Worm (Caenorhabditis elegans) whole organism, young adult: ENCODE results near the gene K06H7.7.

Experiments
- B0261.1 ChIP-seq: sonication (generic microtip); optimal IDR thresholded peaks from 2 replicates; lab custom pipeline; 2016; ENCODE audit warnings: mild to moderate bottlenecking, missing genetic modification characterization, moderate library complexity, missing compliant biosample characterization
- F33H1.4 ChIP-seq: fragments of 200-800 bp; sonication (Bioruptor generic); IDR thresholded peaks from 2 replicates; pipeline ENCODE4 v1.3.6; 2022; ENCODE audit warnings: missing genetic modification reagents, missing genetic modification characterization, missing compliant biosample characterization
- F37B4.10 ChIP-seq: fragments of 200-800 bp; sonication (Bioruptor generic); IDR thresholded peaks from 2 replicates; pipeline ENCODE4 v1.3.6; 2022; ENCODE audit warnings: missing genetic modification characterization, missing compliant biosample characterization
- F52B5.7 ChIP-seq: sonication (generic microtip); optimal IDR thresholded peaks from 2 replicates; lab custom pipeline; 2016; ENCODE audit warnings: mild to moderate bottlenecking, missing genetic modification characterization, missing compliant biosample characterization
- F57C9.4 ChIP-seq: sonication (generic microtip); optimal IDR thresholded peaks from 2 replicates; lab custom pipeline; 2017; ENCODE audit warnings: mild to moderate bottlenecking, missing genetic modification characterization, missing compliant biosample characterization
- K11D2.4 ChIP-seq: fragments of 200-800 bp; sonication (Bioruptor generic); IDR thresholded peaks from 2 replicates; pipeline ENCODE4 v1.3.6; 2022; ENCODE audit warnings: missing genetic modification reagents, missing genetic modification characterization, missing compliant biosample characterization
- T07F8.4 ChIP-seq: sonication (generic microtip); optimal IDR thresholded peaks from 2 replicates; lab custom pipeline; 2016; ENCODE audit warnings: mild to moderate bottlenecking, missing genetic modification characterization, moderate library complexity, missing compliant biosample characterization
- Y53G8AR.9 ChIP-seq: fragments of 200-800 bp; sonication (Bioruptor generic); conservative IDR thresholded peaks from 2 replicates; pipeline ENCODE4 v1.3.6; 2022; ENCODE audit warnings: missing genetic modification reagents, missing genetic modification characterization, missing compliant biosample characterization
- Y56A3A.18 ChIP-seq: fragments of 200-800 bp; sonication (Bioruptor generic); IDR thresholded peaks from 2 replicates; pipeline ENCODE4 v1.3.6; 2022; ENCODE audit warnings: missing genetic modification reagents, missing genetic modification characterization, missing compliant biosample characterization
- Y67H2A.10 ChIP-seq: fragments of 200-800 bp; sonication (Bioruptor generic); conservative IDR thresholded peaks from 2 replicates; pipeline ENCODE4 v1.3.6; 2022; ENCODE audit warnings: missing genetic modification reagents, missing genetic modification characterization, missing compliant biosample characterization
- Y79H2A.3 ChIP-seq: fragments of 200-800 bp; sonication (Bioruptor generic); conservative IDR thresholded peaks from 2 replicates; pipeline ENCODE4 v1.3.6; 2022; ENCODE audit warnings: missing genetic modification reagents, missing genetic modification characterization, missing compliant biosample characterization
- ama-1 ChIP-seq, 3 experiments: fragments of 150-350 bp in 1 of 3; sonication (generic microtip) in 2 of 3; optimal IDR thresholded peaks; 2 replicates each; lab custom pipeline; 2014 to 2018; ENCODE audit warnings: missing biosample characterization in 2 of 3, missing genetic modification characterization in 2 of 3, missing genetic modification reagents in 2 of 3
- aptf-2 ChIP-seq: fragments of 200-800 bp; sonication (Bioruptor generic); conservative IDR thresholded peaks from 2 replicates; pipeline ENCODE4 v1.3.6; 2022; ENCODE audit warnings: missing genetic modification reagents, missing genetic modification characterization, missing compliant biosample characterization
- aptf-3 ChIP-seq: fragments of 200-800 bp; sonication (Bioruptor generic); IDR thresholded peaks from 2 replicates; pipeline ENCODE4 v1.3.6; 2022; ENCODE audit warnings: missing genetic modification characterization, missing compliant biosample characterization
- athp-1 ChIP-seq: sonication (generic microtip); optimal IDR thresholded peaks from 2 replicates; lab custom pipeline; 2017; ENCODE audit warnings: mild to moderate bottlenecking, missing genetic modification characterization, missing compliant biosample characterization
- attf-6 ChIP-seq: fragments of 200-800 bp; sonication (Bioruptor generic); IDR thresholded peaks from 2 replicates; pipeline ENCODE4 v1.3.6; 2022; ENCODE audit warnings: missing genetic modification reagents, missing genetic modification characterization, missing compliant biosample characterization
- ceh-100 ChIP-seq: fragments of 200-800 bp; sonication (Bioruptor generic); IDR thresholded peaks from 2 replicates; pipeline ENCODE4 v1.3.6; 2022; ENCODE audit warnings: missing genetic modification reagents, missing genetic modification characterization, missing compliant biosample characterization
- ceh-58 ChIP-seq: fragments of 200-800 bp; sonication (Bioruptor generic); IDR thresholded peaks from 2 replicates; pipeline ENCODE4 v1.3.6; 2022; ENCODE audit warnings: missing genetic modification characterization, missing compliant biosample characterization
- ceh-91 ChIP-seq: fragments of 200-800 bp; sonication (Bioruptor generic); IDR thresholded peaks from 2 replicates; pipeline ENCODE4 v1.3.6; 2022; ENCODE audit warnings: missing genetic modification reagents, missing genetic modification characterization, missing compliant biosample characterization
- dox-1 ChIP-seq: fragments of 200-800 bp; sonication (Bioruptor generic); IDR thresholded peaks from 2 replicates; pipeline ENCODE4 v1.3.6; 2022; ENCODE audit warnings: missing genetic modification reagents, missing genetic modification characterization, missing compliant biosample characterization
- dpff-1 ChIP-seq: sonication (generic microtip); optimal IDR thresholded peaks from 2 replicates; lab custom pipeline; 2017; ENCODE audit warnings: mild to moderate bottlenecking, missing genetic modification characterization, missing compliant biosample characterization
- efl-1 ChIP-seq: fragments of 150-350 bp; optimal IDR thresholded peaks from 2 replicates; lab custom pipeline; 2014; ENCODE audit warnings: missing biosample characterization, missing genetic modification reagents, missing genetic modification characterization
- egl-44 ChIP-seq: fragments of 200-800 bp; sonication (Bioruptor generic); IDR thresholded peaks from 2 replicates; pipeline ENCODE4 v1.3.6; 2022; ENCODE audit warnings: missing genetic modification reagents, missing genetic modification characterization, missing compliant biosample characterization
- egrh-3 ChIP-seq: fragments of 200-800 bp; sonication (Bioruptor generic); IDR thresholded peaks from 2 replicates; pipeline ENCODE4 v1.3.6; 2022; ENCODE audit warnings: missing genetic modification reagents, missing genetic modification characterization, missing compliant biosample characterization
- gei-17 ChIP-seq: fragments of 200-800 bp; sonication (Bioruptor generic); optimal IDR thresholded peaks from 2 replicates; lab custom pipeline; 2018; ENCODE audit warnings: mild to moderate bottlenecking, missing genetic modification characterization, missing compliant biosample characterization
- him-1 ChIP-seq: sonication (generic microtip); optimal IDR thresholded peaks from 2 replicates; lab custom pipeline; 2016; ENCODE audit warnings: missing genotype, missing genetic modification reagents, missing genetic modification characterization, missing compliant biosample characterization
- hlh-12 ChIP-seq: sonication (generic microtip); optimal IDR thresholded peaks from 2 replicates; lab custom pipeline; 2016; ENCODE audit warnings: missing genetic modification characterization, missing compliant biosample characterization
- hmg-1.2 ChIP-seq: fragments of 200-800 bp; sonication (Bioruptor generic); IDR thresholded peaks from 2 replicates; pipeline ENCODE4 v1.3.6; 2022; ENCODE audit warnings: missing genetic modification reagents, missing genetic modification characterization, missing compliant biosample characterization
- lag-1 ChIP-seq: fragments of 200-800 bp; sonication (Bioruptor generic); IDR thresholded peaks from 2 replicates; pipeline ENCODE4 v1.3.6; 2022; ENCODE audit warnings: missing genetic modification reagents, missing genetic modification characterization, missing compliant biosample characterization
- let-526 ChIP-seq: fragments of 200-800 bp; sonication (Bioruptor generic); IDR thresholded peaks from 2 replicates; pipeline ENCODE4 v1.3.6; 2022; ENCODE audit warnings: missing genetic modification reagents, missing genetic modification characterization, missing compliant biosample characterization
- lin-35 ChIP-seq, 3 experiments: fragments of 150-350 bp in 2 of 3; sonication (generic microtip) in 1 of 3; optimal IDR thresholded peaks; 2 replicates each; lab custom pipeline; 2014 to 2018; ENCODE audit warnings: missing biosample characterization in 3 of 3, missing genetic modification characterization in 3 of 3, missing genetic modification reagents in 3 of 3
- lir-1 ChIP-seq: fragments of 200-800 bp; sonication (Bioruptor generic); conservative IDR thresholded peaks from 2 replicates; pipeline ENCODE4 v1.3.6; 2022; ENCODE audit warnings: missing genetic modification reagents, missing genetic modification characterization, missing compliant biosample characterization
- lsl-1 ChIP-seq: fragments of 200-800 bp; sonication (Bioruptor generic); optimal IDR thresholded peaks from 2 replicates; lab custom pipeline; 2018; ENCODE audit warnings: mild to moderate bottlenecking, missing genetic modification characterization, moderate library complexity, missing compliant biosample characterization
- lsy-27 ChIP-seq: sonication (generic microtip); optimal IDR thresholded peaks from 2 replicates; lab custom pipeline; 2017; ENCODE audit warnings: missing genetic modification characterization, mild to moderate bottlenecking, missing compliant biosample characterization, antibody characterized with exemption, missing genotype, borderline replicate concordance; ENCODE audit not compliant: insufficient read depth
- madf-10 ChIP-seq: sonication (generic microtip); optimal IDR thresholded peaks from 2 replicates; lab custom pipeline; 2016; ENCODE audit warnings: mild to moderate bottlenecking, missing genetic modification characterization, missing compliant biosample characterization
- madf-6 ChIP-seq: fragments of 200-800 bp; sonication (Bioruptor generic); IDR thresholded peaks from 2 replicates; pipeline ENCODE4 v1.3.6; 2022; ENCODE audit warnings: missing genetic modification reagents, missing genetic modification characterization, missing compliant biosample characterization
- mcd-1 ChIP-seq: fragments of 200-800 bp; sonication (Bioruptor generic); IDR thresholded peaks from 2 replicates; pipeline ENCODE4 v1.3.6; 2022; ENCODE audit warnings: missing genetic modification reagents, missing genetic modification characterization, missing compliant biosample characterization
- mxl-1 ChIP-seq: sonication (generic microtip); optimal IDR thresholded peaks from 2 replicates; lab custom pipeline; 2016; ENCODE audit warnings: missing genetic modification characterization, missing compliant biosample characterization
- nfya-2 ChIP-seq: fragments of 200-800 bp; sonication (Bioruptor generic); IDR thresholded peaks from 2 replicates; pipeline ENCODE4 v1.3.6; 2022; ENCODE audit warnings: missing genetic modification reagents, missing genetic modification characterization, missing compliant biosample characterization
- nhr-80 ChIP-seq: sonication (generic microtip); optimal IDR thresholded peaks from 2 replicates; lab custom pipeline; 2016; ENCODE audit warnings: missing genetic modification characterization, missing compliant biosample characterization
- rec-8 ChIP-seq, 2 experiments: sonication (generic microtip); optimal IDR thresholded peaks; 2 replicates each; lab custom pipeline; 2016; ENCODE audit warnings: mild to moderate bottlenecking in 2 of 2, missing genetic modification characterization in 2 of 2, missing genetic modification reagents in 2 of 2, missing genotype in 2 of 2, missing biosample characterization in 1 of 2, missing compliant biosample characterization in 1 of 2, moderate library complexity in 1 of 2
- tlf-1 ChIP-seq: fragments of 200-800 bp; sonication (Bioruptor generic); optimal IDR thresholded peaks from 2 replicates; lab custom pipeline; 2018; ENCODE audit warnings: mild to moderate bottlenecking, missing genetic modification characterization, missing compliant biosample characterization
- unc-62 ChIP-seq: fragments of 150-350 bp; optimal IDR thresholded peaks from 2 replicates; lab custom pipeline; 2014; ENCODE audit warnings: missing biosample characterization, missing genetic modification reagents, missing genetic modification characterization
- ztf-18 ChIP-seq: sonication (generic microtip); optimal IDR thresholded peaks from 2 replicates; lab custom pipeline; 2016; ENCODE audit warnings: missing genotype, mild to moderate bottlenecking, missing genetic modification characterization, missing compliant biosample characterization
- ztf-25 ChIP-seq: fragments of 200-800 bp; sonication (Bioruptor generic); IDR thresholded peaks from 2 replicates; pipeline ENCODE4 v1.3.6; 2022; ENCODE audit warnings: missing genetic modification reagents, missing genetic modification characterization, missing compliant biosample characterization

The K06H7.7 gene

DNA sequence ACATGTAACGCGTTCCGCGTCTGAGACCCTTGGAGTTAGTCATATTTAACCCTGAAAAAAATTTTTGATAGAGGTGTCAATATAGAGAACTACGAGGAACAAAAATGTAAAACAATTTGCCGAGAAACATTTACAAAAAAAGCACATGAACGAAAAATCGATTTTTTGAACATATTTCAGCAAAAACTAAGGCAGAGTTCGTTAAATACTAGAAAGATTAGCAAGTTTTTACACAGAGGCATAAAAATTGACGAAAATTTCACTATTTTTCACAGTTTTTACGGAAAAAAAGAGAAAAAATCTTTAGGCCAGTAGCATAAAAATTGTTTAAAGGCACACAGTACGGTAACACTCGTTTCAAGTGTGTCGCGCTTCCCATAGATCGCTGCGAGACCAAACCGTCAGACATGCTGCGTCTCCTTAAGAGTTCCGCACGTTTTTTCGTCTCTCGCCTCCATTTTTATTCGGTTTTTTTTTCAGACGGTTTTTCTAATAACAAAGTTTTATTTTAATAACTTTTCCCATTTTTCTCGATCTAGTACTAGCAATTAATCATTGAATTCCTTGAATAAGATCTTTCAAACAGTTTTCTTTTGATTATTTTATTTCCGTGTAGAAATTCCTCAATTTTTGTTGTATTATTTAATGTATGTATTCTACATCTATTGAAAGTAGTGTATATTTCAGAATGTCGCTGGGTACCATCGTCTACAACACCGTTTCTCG is 45.1 kb upstream of the K06H7.7 start, which contains the start of the genes rpl-21 and C14B9.10 (continued):
- no peak for TF ChIP-seq T07F8.4 (tag; lab: Kevin White, UChicago)
- TF ChIP-seq ztf-18 (tag; lab: Kevin White, UChicago): peak; percentile 55
- TF ChIP-seq mcd-1 (GFP tag; lab: Robert Waterston, UW): peak; percentile 80
- no peak for TF ChIP-seq nfya-2 (GFP tag; lab: Robert Waterston, UW)
- peak; percentile 35 for TF ChIP-seq athp-1 (tag; lab: Kevin White, UChicago)
- peak; percentile 26 for TF ChIP-seq madf-10 (tag; lab: Kevin White, UChicago)
- TF ChIP-seq gei-17: no peak
- peak; percentile 80 for TF ChIP-seq dox-1 (GFP tag; lab: Robert Waterston, UW)
- TF ChIP-seq ztf-25 (GFP tag; lab: Robert Waterston, UW): no peak
- TF ChIP-seq Y79H2A.3 (GFP tag; lab: Robert Waterston, UW): no peak
- peak in 1 of 3 experiments; percentile 67 for TF ChIP-seq lin-35 (GFP tag; optimal IDR thresholded peaks at IDR 0.05; lab: Kevin White, UChicago)
- peak; percentile 20; the same call in 1 of the 2 replicates for TF ChIP-seq lir-1 (GFP tag; lab: Robert Waterston, UW)
- no peak for TF ChIP-seq F37B4.10 (GFP tag; lab: Robert Waterston, UW)
- peak; percentile 55 for TF ChIP-seq efl-1 (GFP tag; lab: Kevin White, UChicago)
- TF ChIP-seq egrh-3: no peak
- peak; percentile 52; the same call in 1 of the 2 replicates for TF ChIP-seq Y53G8AR.9 (GFP tag; lab: Robert Waterston, UW)
- no peak for TF ChIP-seq Y67H2A.10
- TF ChIP-seq rec-8 (tag; optimal IDR thresholded peaks at IDR 0.05; lab: Kevin White, UChicago): peak in 1 of 2 experiments; percentile 46
- TF ChIP-seq ceh-91 (GFP tag; lab: Robert Waterston, UW): peak; percentile 88
- TF ChIP-seq ceh-100 (GFP tag; lab: Robert Waterston, UW): peak; percentile 52; the same call in 1 of the 2 replicates
- TF ChIP-seq lag-1 (GFP tag; lab: Robert Waterston, UW): no peak
- TF ChIP-seq mxl-1 (tag; lab: Kevin White, UChicago): no peak
- TF ChIP-seq B0261.1 (tag; lab: Kevin White, UChicago): peak; percentile 3
- no peak for TF ChIP-seq hlh-12 (tag; lab: Kevin White, UChicago)

DNA sequence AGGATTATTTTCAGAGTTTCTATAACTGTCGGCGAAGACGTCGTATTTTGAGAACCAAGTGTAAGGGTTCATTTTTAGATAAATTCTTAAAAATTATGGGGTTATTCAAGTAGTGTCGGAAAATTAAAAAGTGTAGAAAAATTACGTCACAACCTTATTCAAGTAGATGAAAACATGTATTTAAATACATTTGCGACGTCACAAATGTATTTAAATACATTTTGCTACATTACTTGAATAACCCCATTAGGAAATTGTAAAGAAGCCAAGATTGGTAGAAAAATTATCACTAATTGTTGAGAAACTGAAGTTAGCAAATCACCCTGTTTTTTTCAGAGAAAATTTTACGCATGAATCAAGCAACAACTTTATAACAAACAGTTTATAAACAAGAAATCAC is 43.9 kb upstream of the K06H7.7 start:
- TF ChIP-seq mxl-1 (tag; lab: Kevin White, UChicago) (no peak), Y53G8AR.9 (GFP tag; lab: Robert Waterston, UW) (no peak; the same call in 1 of the 2 replicates), aptf-2 (GFP tag; lab: Robert Waterston, UW) (no peak), lsy-27 (tag; lab: Kevin White, UChicago) (no peak), dpff-1 (tag; lab: Kevin White, UChicago) (no peak), F33H1.4 (GFP tag; lab: Robert Waterston, UW) (peak; percentile 57), Y79H2A.3 (GFP tag; lab: Robert Waterston, UW) (no peak), aptf-3 (no peak), unc-62 (GFP tag; lab: Kevin White, UChicago) (no peak), attf-6 (GFP tag; lab: Robert Waterston, UW) (peak; percentile 62; the same call in 1 of the 2 replicates), hmg-1.2 (no peak; the same call in 1 of the 2 replicates), F57C9.4 (tag; lab: Kevin White, UChicago) (no peak), let-526 (no peak), him-1 (tag; lab: Kevin White, UChicago) (peak; percentile 67), K11D2.4 (GFP tag; lab: Robert Waterston, UW) (no peak), nhr-80 (tag; lab: Kevin White, UChicago) (no peak), egl-44 (GFP tag; lab: Robert Waterston, UW) (no peak), madf-6 (GFP tag; lab: Robert Waterston, UW) (peak; percentile 73), Y56A3A.18 (GFP tag; lab: Robert Waterston, UW) (0 out of 2 replicates have a peak, but pooled peaks have one; percentile 54), lsl-1 (no peak), tlf-1 (GFP tag; lab: Kevin White, UChicago) (peak; percentile 39), F52B5.7 (no peak), ama-1 (optimal IDR thresholded peaks at IDR 0.05; lab: Kevin White, UChicago) (no peak), ama-1 (GFP tag; optimal IDR thresholded peaks at IDR 0.05; lab: Kevin White, UChicago) (peak in 1 of 2 experiments; percentile 35), ceh-58 (GFP tag; lab: Robert Waterston, UW) (0 out of 2 replicates have a peak, but pooled peaks have one; percentile 67)
